Fruit fly (Drosophila melanogaster) whole organism, embryonic: ENCODE data around the gene CG9117.

Source experiments
- Blimp-1 ChIP-seq: fragments of 200-800 bp; sonication (Bioruptor generic); optimal IDR thresholded peaks from 3 replicates; lab custom pipeline; 2018; ENCODE audit warnings: missing biosample characterization, missing genetic modification characterization, mild to moderate bottlenecking, moderate library complexity, missing genetic modification reagents
- CG8765 ChIP-seq: fragments of 200-800 bp; sonication (Bioruptor generic); IDR thresholded peaks from 2 replicates; pipeline ENCODE4 v1.3.6; 2022; ENCODE audit warnings: missing biosample characterization, missing genetic modification characterization
- CHES-1-like ChIP-seq: fragments of 200-800 bp; sonication (Bioruptor generic); optimal IDR thresholded peaks from 2 replicates; lab custom pipeline; 2016; ENCODE audit warnings: missing biosample characterization, missing genetic modification characterization
- CTCF ChIP-seq: fragments of 200-800 bp; sonication (Bioruptor generic); optimal IDR thresholded peaks from 2 replicates; lab custom pipeline; 2017; ENCODE audit warnings: missing biosample characterization, mild to moderate bottlenecking, missing genetic modification characterization, moderate library complexity
- CkIIα-i1 ChIP-seq: fragments of 200-800 bp; sonication (Bioruptor generic); IDR thresholded peaks from 2 replicates; pipeline ENCODE4 v1.3.6; 2022; ENCODE audit warnings: missing biosample characterization, missing genetic modification characterization
- ERR ChIP-seq: fragments of 200-800 bp; sonication (Bioruptor generic); optimal IDR thresholded peaks from 2 replicates; lab custom pipeline; 2016; ENCODE audit warnings: missing biosample characterization, missing genetic modification characterization
- Elba2 ChIP-seq: fragments of 200-800 bp; sonication (Bioruptor generic); optimal IDR thresholded peaks from 3 replicates; lab custom pipeline; 2016; ENCODE audit warnings: missing biosample characterization, missing genetic modification characterization
- Hr78 ChIP-seq, 2 experiments: fragments of 200-800 bp in 1 of 2; fragments of >200 bp in 1 of 2; sonication (Bioruptor generic) in 1 of 2; optimal IDR thresholded peaks; 2 replicates each; lab custom pipeline; 2017 to 2019; ENCODE audit warnings: missing biosample characterization in 2 of 2, missing genetic modification characterization in 2 of 2, mild to moderate bottlenecking in 1 of 2, moderate library complexity in 1 of 2
- NfI ChIP-seq: fragments of 200-800 bp; sonication (Bioruptor generic); optimal IDR thresholded peaks from 3 replicates; lab custom pipeline; 2018; ENCODE audit warnings: missing biosample characterization, mild to moderate bottlenecking, missing genetic modification characterization, moderate library complexity
- hb ChIP-seq: fragments of 200-800 bp; sonication (Bioruptor generic); IDR thresholded peaks from 3 replicates; pipeline ENCODE4 v1.3.6; 2022; ENCODE audit warnings: missing biosample characterization, missing genetic modification characterization; ENCODE audit not compliant: partially characterized antibody
- kay ChIP-seq: fragments of 200-800 bp; sonication (Bioruptor generic); optimal IDR thresholded peaks from 2 replicates; lab custom pipeline; 2016; ENCODE audit warnings: missing biosample characterization, missing genetic modification characterization
- kni ChIP-seq: fragments of 200-800 bp; sonication (Bioruptor generic); optimal IDR thresholded peaks from 3 replicates; lab custom pipeline; 2017; ENCODE audit warnings: mild to moderate bottlenecking, missing biosample characterization, missing genetic modification reagents, missing genetic modification characterization
- slp2 ChIP-seq: fragments of 200-800 bp; sonication (Bioruptor generic); optimal IDR thresholded peaks from 2 replicates; lab custom pipeline; 2016; ENCODE audit warnings: missing biosample characterization, missing genetic modification characterization

DNA sequence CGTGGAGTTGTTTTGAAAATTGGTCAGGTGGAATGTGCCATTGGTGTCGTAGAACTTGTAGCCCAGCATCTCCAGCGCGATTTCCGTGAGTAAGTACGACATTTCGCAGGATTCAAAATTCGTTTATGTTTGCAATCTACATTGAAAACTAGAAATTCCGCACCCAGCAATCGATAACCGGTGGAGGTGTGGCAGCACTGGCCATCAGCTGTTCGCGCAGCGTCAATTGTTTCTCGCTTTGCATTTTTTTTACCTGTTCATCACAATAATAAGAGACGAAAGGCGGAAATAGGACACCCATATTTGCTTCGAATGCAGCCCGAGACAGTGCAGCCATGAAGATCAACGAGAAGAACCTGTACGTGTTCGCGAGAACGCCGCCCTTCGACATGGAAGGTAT, 10.8 kb upstream of the CG9117 start, which contains the start of the genes CG34179 and slmo:
- TF ChIP-seq slp2 (GFP tag; lab: Kevin White, UChicago) (no peak), Elba2 (GFP tag; lab: Kevin White, UChicago) (no peak), ERR (no peak), CkIIα-i1 (GFP tag; lab: Robert Waterston, UW) (no peak), CTCF (GFP tag; lab: Kevin White, UChicago) (no peak), CHES-1-like (GFP tag; lab: Kevin White, UChicago) (no peak), CG8765 (GFP tag; lab: Robert Waterston, UW) (no peak), kni (GFP tag; lab: Kevin White, UChicago) (no peak), kay (no peak), Blimp-1 (GFP tag; lab: Kevin White, UChicago) (no peak), hb (GFP tag; lab: Robert Waterston, UW) (no peak), NfI (GFP tag; lab: Kevin White, UChicago) (no peak), Hr78 (GFP tag; optimal IDR thresholded peaks at IDR 0.05; lab: Kevin White, UChicago) (no peak)
